Worm (Caenorhabditis elegans) whole organism, young adult: ENCODE data around the gene srbc-10.
"Not testable (repeated sequence)": the region's sequence is repeated elsewhere in the genome, so short reads cannot be mapped to it uniquely, and the experiment has no call there.

Source experiments
- F33H1.4 ChIP-seq: fragments of 200-800 bp; sonication (Bioruptor generic); IDR thresholded peaks from 2 replicates; pipeline ENCODE4 v1.3.6; 2022; ENCODE audit warnings: missing genetic modification reagents, missing genetic modification characterization, missing compliant biosample characterization
- attf-5 ChIP-seq: fragments of 200-800 bp; sonication (Bioruptor generic); optimal IDR thresholded peaks from 2 replicates; lab custom pipeline; 2018; ENCODE audit warnings: mild to moderate bottlenecking, missing genetic modification characterization, missing compliant biosample characterization
- ceh-58 ChIP-seq: fragments of 200-800 bp; sonication (Bioruptor generic); IDR thresholded peaks from 2 replicates; pipeline ENCODE4 v1.3.6; 2022; ENCODE audit warnings: missing genetic modification characterization, missing compliant biosample characterization
- die-1 ChIP-seq: sonication (generic microtip); optimal IDR thresholded peaks from 2 replicates; lab custom pipeline; 2016; ENCODE audit warnings: missing genotype, mild to moderate bottlenecking, missing genetic modification characterization, missing compliant biosample characterization
- egl-44 ChIP-seq: fragments of 200-800 bp; sonication (Bioruptor generic); IDR thresholded peaks from 2 replicates; pipeline ENCODE4 v1.3.6; 2022; ENCODE audit warnings: missing genetic modification reagents, missing genetic modification characterization, missing compliant biosample characterization
- ekl-4 ChIP-seq: fragments of 200-800 bp; sonication (Bioruptor generic); IDR thresholded peaks from 2 replicates; pipeline ENCODE4 v1.3.6; 2022; ENCODE audit warnings: missing genetic modification reagents, missing genetic modification characterization, missing compliant biosample characterization
- lsy-27 ChIP-seq: sonication (generic microtip); optimal IDR thresholded peaks from 2 replicates; lab custom pipeline; 2017; ENCODE audit warnings: missing genetic modification characterization, mild to moderate bottlenecking, missing compliant biosample characterization, antibody characterized with exemption, missing genotype, borderline replicate concordance; ENCODE audit not compliant: insufficient read depth
- nfya-1 ChIP-seq: sonication (generic microtip); optimal IDR thresholded peaks from 2 replicates; lab custom pipeline; 2017; ENCODE audit warnings: antibody characterized with exemption, missing compliant biosample characterization, missing genetic modification characterization, borderline replicate concordance; ENCODE audit not compliant: insufficient read depth
- pha-4 ChIP-seq: fragments of 150-350 bp; sonication (generic microtip); optimal IDR thresholded peaks from 2 replicates; lab custom pipeline; 2014; ENCODE audit warnings: missing biosample characterization, missing genetic modification reagents, missing genetic modification characterization
- snpc-4 ChIP-seq, 5 experiments: fragments of 150-350 bp in 1 of 5; sonication (generic microtip) in 4 of 5; optimal IDR thresholded peaks; 2 replicates each; lab custom pipeline; 2014 to 2018; ENCODE audit warnings: missing genetic modification characterization in 5 of 5, missing biosample characterization in 3 of 5, antibody characterized with exemption in 2 of 5, mild to moderate bottlenecking in 2 of 5, missing compliant biosample characterization in 2 of 5, missing genotype in 2 of 5, moderate library complexity in 2 of 5, missing genetic modification reagents in 1 of 5

DNA sequence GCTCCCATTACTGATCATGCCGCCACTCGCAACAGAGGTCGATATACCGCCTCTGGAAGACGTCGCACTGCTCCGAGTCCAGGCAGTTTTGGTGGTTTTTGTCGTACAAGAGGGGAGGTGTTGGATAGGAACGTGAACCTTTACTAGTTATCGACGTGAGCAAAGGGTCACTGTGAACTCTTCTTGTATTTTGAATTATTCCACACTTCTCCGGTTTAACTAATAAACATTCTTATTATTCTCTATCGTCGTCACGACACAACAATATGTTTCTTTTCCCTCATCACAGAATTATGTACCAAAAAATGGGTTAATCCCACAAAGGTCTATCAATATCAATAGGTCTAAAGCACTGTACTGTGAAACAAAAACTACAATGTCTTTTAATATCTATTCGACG is 18.6 kb upstream of the srbc-10 start, which contains the start of gene nhr-171:
- not testable (repeated sequence) for TF ChIP-seq ceh-58 (GFP tag; lab: Robert Waterston, UW); pha-4; attf-5 (GFP tag; lab: Kevin White, UChicago); die-1 (tag; lab: Kevin White, UChicago); ekl-4; nfya-1 (tag; lab: Kevin White, UChicago); snpc-4 (GFP tag; optimal IDR thresholded peaks at IDR 0.05; lab: Kevin White, UChicago); snpc-4 (tag; optimal IDR thresholded peaks at IDR 0.05; lab: Kevin White, UChicago); lsy-27; egl-44 (GFP tag; lab: Robert Waterston, UW); F33H1.4
